Worm (Caenorhabditis elegans) whole organism, young adult: ENCODE data around the gene gcy-12.

Experiments used
- B0019.2 ChIP-seq: fragments of 200-800 bp; sonication (Bioruptor generic); conservative IDR thresholded peaks from 2 replicates; pipeline ENCODE4 v1.3.6; 2022; ENCODE audit warnings: missing genetic modification reagents, missing genetic modification characterization, missing compliant biosample characterization
- B0035.1 ChIP-seq: sonication (generic microtip); optimal IDR thresholded peaks from 2 replicates; lab custom pipeline; 2016; ENCODE audit warnings: missing genetic modification characterization, mild to moderate bottlenecking, missing compliant biosample characterization, missing genotype, missing genetic modification reagents
- B0336.3 ChIP-seq: fragments of 200-800 bp; sonication (Bioruptor generic); IDR thresholded peaks from 2 replicates; pipeline ENCODE4 v1.3.6; 2022; ENCODE audit warnings: missing genetic modification characterization, missing compliant biosample characterization
- C06A6.2 ChIP-seq: fragments of 200-800 bp; sonication (Bioruptor generic); conservative IDR thresholded peaks from 2 replicates; pipeline ENCODE4 v1.3.6; 2022; ENCODE audit warnings: missing genetic modification characterization, missing compliant biosample characterization
- C17E4.6 ChIP-seq: fragments of 200-800 bp; sonication (Bioruptor generic); IDR thresholded peaks from 2 replicates; pipeline ENCODE4 v1.3.6; 2022; ENCODE audit warnings: missing genetic modification reagents, missing genetic modification characterization, missing compliant biosample characterization
- F10E7.11 ChIP-seq: sonication (generic microtip); optimal IDR thresholded peaks from 2 replicates; lab custom pipeline; 2017; ENCODE audit warnings: mild to moderate bottlenecking, missing genetic modification characterization, moderate library complexity, missing compliant biosample characterization
- F37B4.10 ChIP-seq: fragments of 200-800 bp; sonication (Bioruptor generic); IDR thresholded peaks from 2 replicates; pipeline ENCODE4 v1.3.6; 2022; ENCODE audit warnings: missing genetic modification characterization, missing compliant biosample characterization
- F39B2.1 ChIP-seq: fragments of 200-800 bp; sonication (Bioruptor generic); IDR thresholded peaks from 2 replicates; pipeline ENCODE4 v1.3.6; 2022; ENCODE audit warnings: missing genetic modification reagents, missing genetic modification characterization, missing compliant biosample characterization
- Y67H2A.10 ChIP-seq: fragments of 200-800 bp; sonication (Bioruptor generic); conservative IDR thresholded peaks from 2 replicates; pipeline ENCODE4 v1.3.6; 2022; ENCODE audit warnings: missing genetic modification reagents, missing genetic modification characterization, missing compliant biosample characterization
- Y95B8A.8 ChIP-seq: fragments of 200-800 bp; sonication (Bioruptor generic); IDR thresholded peaks from 2 replicates; pipeline ENCODE4 v1.3.6; 2022; ENCODE audit warnings: missing genetic modification reagents, missing genetic modification characterization, missing compliant biosample characterization
- ZK185.1 ChIP-seq: sonication (generic microtip); optimal IDR thresholded peaks from 2 replicates; lab custom pipeline; 2016; ENCODE audit warnings: mild to moderate bottlenecking, missing genetic modification characterization, missing compliant biosample characterization; ENCODE audit not compliant: poor library complexity, severe bottlenecking
- akir-1 ChIP-seq: fragments of 200-800 bp; sonication (Bioruptor generic); optimal IDR thresholded peaks from 2 replicates; lab custom pipeline; 2018; ENCODE audit warnings: mild to moderate bottlenecking, missing genetic modification characterization, moderate library complexity, missing compliant biosample characterization
- ama-1 ChIP-seq, 3 experiments: fragments of 150-350 bp in 1 of 3; sonication (generic microtip) in 2 of 3; optimal IDR thresholded peaks; 2 replicates each; lab custom pipeline; 2014 to 2018; ENCODE audit warnings: missing biosample characterization in 2 of 3, missing genetic modification characterization in 2 of 3, missing genetic modification reagents in 2 of 3
- aptf-2 ChIP-seq: fragments of 200-800 bp; sonication (Bioruptor generic); conservative IDR thresholded peaks from 2 replicates; pipeline ENCODE4 v1.3.6; 2022; ENCODE audit warnings: missing genetic modification reagents, missing genetic modification characterization, missing compliant biosample characterization
- aptf-3 ChIP-seq: fragments of 200-800 bp; sonication (Bioruptor generic); IDR thresholded peaks from 2 replicates; pipeline ENCODE4 v1.3.6; 2022; ENCODE audit warnings: missing genetic modification characterization, missing compliant biosample characterization
- bed-1 ChIP-seq: fragments of 200-800 bp; sonication (Bioruptor generic); IDR thresholded peaks from 2 replicates; pipeline ENCODE4 v1.3.6; 2022; ENCODE audit warnings: missing genetic modification reagents, missing genetic modification characterization, missing compliant biosample characterization
- ccch-3 ChIP-seq: fragments of 200-800 bp; sonication (Bioruptor generic); optimal IDR thresholded peaks from 2 replicates; lab custom pipeline; 2018; ENCODE audit warnings: mild to moderate bottlenecking, missing genetic modification characterization, missing compliant biosample characterization
- ceh-58 ChIP-seq: fragments of 200-800 bp; sonication (Bioruptor generic); IDR thresholded peaks from 2 replicates; pipeline ENCODE4 v1.3.6; 2022; ENCODE audit warnings: missing genetic modification characterization, missing compliant biosample characterization
- ceh-79 ChIP-seq: sonication (generic microtip); optimal IDR thresholded peaks from 2 replicates; lab custom pipeline; 2017; ENCODE audit warnings: mild to moderate bottlenecking, missing genetic modification characterization, missing compliant biosample characterization
- dpff-1 ChIP-seq: sonication (generic microtip); optimal IDR thresholded peaks from 2 replicates; lab custom pipeline; 2017; ENCODE audit warnings: mild to moderate bottlenecking, missing genetic modification characterization, missing compliant biosample characterization
- efl-1 ChIP-seq: fragments of 150-350 bp; optimal IDR thresholded peaks from 2 replicates; lab custom pipeline; 2014; ENCODE audit warnings: missing biosample characterization, missing genetic modification reagents, missing genetic modification characterization
- egl-18 ChIP-seq: fragments of 200-800 bp; sonication (Bioruptor generic); IDR thresholded peaks from 2 replicates; pipeline ENCODE4 v1.3.6; 2022; ENCODE audit warnings: missing genetic modification reagents, missing genetic modification characterization, missing compliant biosample characterization
- ets-4 ChIP-seq: fragments of 200-800 bp; sonication (Bioruptor generic); optimal IDR thresholded peaks from 2 replicates; lab custom pipeline; 2018; ENCODE audit warnings: mild to moderate bottlenecking, missing genetic modification characterization, missing compliant biosample characterization
- fkh-3 ChIP-seq: sonication (generic microtip); optimal IDR thresholded peaks from 2 replicates; lab custom pipeline; 2016; ENCODE audit warnings: mild to moderate bottlenecking, missing genetic modification characterization, missing compliant biosample characterization
- hlh-26 ChIP-seq: fragments of 200-800 bp; sonication (Bioruptor generic); conservative IDR thresholded peaks from 2 replicates; pipeline ENCODE4 v1.3.6; 2022; ENCODE audit warnings: missing genetic modification reagents, missing genetic modification characterization, missing compliant biosample characterization
- hmg-20 ChIP-seq: fragments of 200-800 bp; sonication (Bioruptor generic); IDR thresholded peaks from 2 replicates; pipeline ENCODE4 v1.3.6; 2022; ENCODE audit warnings: missing genetic modification reagents, missing genetic modification characterization, missing compliant biosample characterization
- hsf-1 ChIP-seq: fragments of 200-800 bp; sonication (Bioruptor generic); IDR thresholded peaks from 2 replicates; pipeline ENCODE4 v1.3.6; 2022; ENCODE audit warnings: missing genetic modification reagents, missing genetic modification characterization, missing compliant biosample characterization
- let-526 ChIP-seq: fragments of 200-800 bp; sonication (Bioruptor generic); IDR thresholded peaks from 2 replicates; pipeline ENCODE4 v1.3.6; 2022; ENCODE audit warnings: missing genetic modification reagents, missing genetic modification characterization, missing compliant biosample characterization
- lir-1 ChIP-seq: fragments of 200-800 bp; sonication (Bioruptor generic); conservative IDR thresholded peaks from 2 replicates; pipeline ENCODE4 v1.3.6; 2022; ENCODE audit warnings: missing genetic modification reagents, missing genetic modification characterization, missing compliant biosample characterization
- madf-10 ChIP-seq: sonication (generic microtip); optimal IDR thresholded peaks from 2 replicates; lab custom pipeline; 2016; ENCODE audit warnings: mild to moderate bottlenecking, missing genetic modification characterization, missing compliant biosample characterization
- madf-8 ChIP-seq: fragments of 200-800 bp; sonication (Bioruptor generic); conservative IDR thresholded peaks from 2 replicates; pipeline ENCODE4 v1.3.6; 2022; ENCODE audit warnings: missing genetic modification reagents, missing genetic modification characterization, missing compliant biosample characterization
- mxl-1 ChIP-seq: sonication (generic microtip); optimal IDR thresholded peaks from 2 replicates; lab custom pipeline; 2016; ENCODE audit warnings: missing genetic modification characterization, missing compliant biosample characterization
- nfya-1 ChIP-seq: sonication (generic microtip); optimal IDR thresholded peaks from 2 replicates; lab custom pipeline; 2017; ENCODE audit warnings: antibody characterized with exemption, missing compliant biosample characterization, missing genetic modification characterization, borderline replicate concordance; ENCODE audit not compliant: insufficient read depth
- nfya-2 ChIP-seq: fragments of 200-800 bp; sonication (Bioruptor generic); IDR thresholded peaks from 2 replicates; pipeline ENCODE4 v1.3.6; 2022; ENCODE audit warnings: missing genetic modification reagents, missing genetic modification characterization, missing compliant biosample characterization
- nhr-27 ChIP-seq: fragments of 200-800 bp; sonication (Bioruptor generic); optimal IDR thresholded peaks from 2 replicates; lab custom pipeline; 2018; ENCODE audit warnings: mild to moderate bottlenecking, missing genetic modification characterization, moderate library complexity, missing compliant biosample characterization
- pbrm-1 ChIP-seq: fragments of 200-800 bp; sonication (Bioruptor generic); IDR thresholded peaks from 2 replicates; pipeline ENCODE4 v1.3.6; 2022; ENCODE audit warnings: missing genetic modification reagents, missing genetic modification characterization, missing compliant biosample characterization
- rpc-1 ChIP-seq, 2 experiments: fragments of 150-350 bp in 1 of 2; sonication (generic microtip) in 1 of 2; optimal IDR thresholded peaks; 2 replicates each; lab custom pipeline; 2014 to 2018; ENCODE audit warnings: missing biosample characterization in 1 of 2, missing genetic modification characterization in 1 of 2, missing genetic modification reagents in 1 of 2, missing genotype in 1 of 2
- sea-2 ChIP-seq: fragments of 200-800 bp; sonication (Bioruptor generic); IDR thresholded peaks from 2 replicates; pipeline ENCODE4 v1.3.6; 2022; ENCODE audit warnings: missing genetic modification characterization, missing compliant biosample characterization
- snpc-1.1 ChIP-seq: sonication (generic microtip); optimal IDR thresholded peaks from 2 replicates; lab custom pipeline; 2017; ENCODE audit warnings: missing genetic modification characterization, mild to moderate bottlenecking, missing compliant biosample characterization, antibody characterized with exemption, moderate library complexity, missing genotype, missing genetic modification reagents; ENCODE audit not compliant: insufficient read depth
- snpc-1.3 ChIP-seq: sonication (generic microtip); optimal IDR thresholded peaks from 2 replicates; lab custom pipeline; 2017; ENCODE audit warnings: missing genetic modification characterization, mild to moderate bottlenecking, missing compliant biosample characterization, antibody characterized with exemption, moderate library complexity, missing genotype, missing genetic modification reagents; ENCODE audit not compliant: insufficient read depth
- snpc-4 ChIP-seq, 5 experiments: fragments of 150-350 bp in 1 of 5; sonication (generic microtip) in 4 of 5; optimal IDR thresholded peaks; 2 replicates each; lab custom pipeline; 2014 to 2018; ENCODE audit warnings: missing genetic modification characterization in 5 of 5, missing biosample characterization in 3 of 5, antibody characterized with exemption in 2 of 5, mild to moderate bottlenecking in 2 of 5, missing compliant biosample characterization in 2 of 5, missing genotype in 2 of 5, moderate library complexity in 2 of 5, missing genetic modification reagents in 1 of 5
- tlf-1 ChIP-seq: fragments of 200-800 bp; sonication (Bioruptor generic); optimal IDR thresholded peaks from 2 replicates; lab custom pipeline; 2018; ENCODE audit warnings: mild to moderate bottlenecking, missing genetic modification characterization, missing compliant biosample characterization
- unc-130 ChIP-seq: sonication (generic microtip); optimal IDR thresholded peaks from 2 replicates; lab custom pipeline; 2016; ENCODE audit warnings: missing genetic modification reagents, missing genetic modification characterization, missing compliant biosample characterization
- unc-62 ChIP-seq: fragments of 150-350 bp; optimal IDR thresholded peaks from 2 replicates; lab custom pipeline; 2014; ENCODE audit warnings: missing biosample characterization, missing genetic modification reagents, missing genetic modification characterization
- ztf-18 ChIP-seq: sonication (generic microtip); optimal IDR thresholded peaks from 2 replicates; lab custom pipeline; 2016; ENCODE audit warnings: missing genotype, mild to moderate bottlenecking, missing genetic modification characterization, missing compliant biosample characterization
- ztf-22 ChIP-seq: fragments of 200-800 bp; sonication (Bioruptor generic); optimal IDR thresholded peaks from 2 replicates; lab custom pipeline; 2018; ENCODE audit warnings: mild to moderate bottlenecking, missing genetic modification characterization, moderate library complexity, missing compliant biosample characterization
- ztf-25 ChIP-seq: fragments of 200-800 bp; sonication (Bioruptor generic); IDR thresholded peaks from 2 replicates; pipeline ENCODE4 v1.3.6; 2022; ENCODE audit warnings: missing genetic modification reagents, missing genetic modification characterization, missing compliant biosample characterization

gcy-12 gene

DNA sequence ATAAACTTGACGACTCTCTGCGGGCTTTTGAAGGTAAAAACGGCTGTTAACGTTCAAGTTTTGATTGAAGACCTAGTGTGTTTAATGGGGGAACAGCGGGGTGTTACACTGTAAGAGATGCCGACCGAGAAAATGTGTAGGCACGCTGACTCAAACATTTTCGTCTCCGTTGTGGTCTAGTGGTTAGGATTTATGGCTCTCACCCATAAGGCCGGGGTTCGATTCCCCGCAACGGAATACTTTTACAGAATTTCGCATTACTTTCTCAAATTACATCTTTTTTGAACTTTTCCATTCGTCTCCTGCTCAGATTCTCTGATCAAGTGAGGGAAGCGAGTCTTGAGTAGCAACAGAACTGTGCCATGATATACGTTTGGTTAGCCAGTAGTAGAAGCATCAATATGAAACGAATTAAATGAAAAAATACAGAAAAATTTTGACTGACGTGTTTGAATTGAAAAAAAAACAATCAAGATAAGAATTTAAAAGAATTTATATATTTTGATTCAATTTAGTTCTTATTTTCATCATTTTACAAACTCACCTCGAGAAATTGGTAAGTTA, 18.5 kb upstream of the gcy-12 start, which contains the start of gene ZK622.1:
ZK622.1 (plus strand) TSS at position 514 of the 564 bp plus-strand sequence.
- TF ChIP-seq sea-2 (GFP tag; lab: Robert Waterston, UW) (no peak), dpff-1 (tag; lab: Kevin White, UChicago) (no peak), madf-10 (tag; lab: Kevin White, UChicago) (peak; percentile 61), C17E4.6 (GFP tag; lab: Robert Waterston, UW) (no peak), ceh-58 (no peak), madf-8 (GFP tag; lab: Robert Waterston, UW) (no peak), pbrm-1 (peak; percentile 59; the same call in 1 of the 2 replicates), ama-1 (optimal IDR thresholded peaks at IDR 0.05; lab: Kevin White, UChicago) (no peak), ama-1 (GFP tag; optimal IDR thresholded peaks at IDR 0.05; lab: Kevin White, UChicago) (no peak), snpc-4 (GFP tag; optimal IDR thresholded peaks at IDR 0.05; lab: Kevin White, UChicago) (peak; percentile 29), snpc-4 (tag; optimal IDR thresholded peaks at IDR 0.05; lab: Kevin White, UChicago) (peak in 2 of 4 experiments; percentile 21 to 35), fkh-3 (tag; lab: Kevin White, UChicago) (no peak), hmg-20 (GFP tag; lab: Robert Waterston, UW) (0 out of 2 replicates have a peak, but pooled peaks have one; percentile 33), F39B2.1 (no peak), Y95B8A.8 (GFP tag; lab: Robert Waterston, UW) (peak; percentile 72), bed-1 (GFP tag; lab: Robert Waterston, UW) (no peak), ztf-18 (tag; lab: Kevin White, UChicago) (peak; percentile 48), ceh-79 (tag; lab: Kevin White, UChicago) (no peak), Y67H2A.10 (GFP tag; lab: Robert Waterston, UW) (no peak), B0019.2 (GFP tag; lab: Robert Waterston, UW) (no peak), akir-1 (GFP tag; lab: Kevin White, UChicago) (no peak), aptf-2 (GFP tag; lab: Robert Waterston, UW) (no peak), egl-18 (GFP tag; lab: Robert Waterston, UW) (no peak), mxl-1 (tag; lab: Kevin White, UChicago) (peak; percentile 26), nfya-1 (tag; lab: Kevin White, UChicago) (no peak), F37B4.10 (GFP tag; lab: Robert Waterston, UW) (no peak), hsf-1 (GFP tag; lab: Robert Waterston, UW) (no peak), nfya-2 (GFP tag; lab: Robert Waterston, UW) (no peak), lir-1 (GFP tag; lab: Robert Waterston, UW) (no peak), snpc-1.3 (tag; lab: Kevin White, UChicago) (no peak), B0336.3 (GFP tag; lab: Robert Waterston, UW) (no peak), rpc-1 (optimal IDR thresholded peaks at IDR 0.05; lab: Kevin White, UChicago) (peak; percentile 83), rpc-1 (tag; optimal IDR thresholded peaks at IDR 0.05; lab: Kevin White, UChicago) (peak; percentile 88), ZK185.1 (peak; percentile 67), hlh-26 (GFP tag; lab: Robert Waterston, UW) (no peak), B0035.1 (tag; lab: Kevin White, UChicago) (no peak), unc-130 (GFP tag; lab: Kevin White, UChicago) (no peak), let-526 (GFP tag; lab: Robert Waterston, UW) (peak; percentile 71), ccch-3 (GFP tag; lab: Kevin White, UChicago) (no peak), efl-1 (GFP tag; lab: Kevin White, UChicago) (no peak), ets-4 (GFP tag; lab: Kevin White, UChicago) (no peak), snpc-1.1 (tag; lab: Kevin White, UChicago) (no peak), ztf-22 (GFP tag; lab: Kevin White, UChicago) (no peak), tlf-1 (GFP tag; lab: Kevin White, UChicago) (no peak), ztf-25 (GFP tag; lab: Robert Waterston, UW) (peak; percentile 72), unc-62 (no peak), nhr-27 (tag; lab: Kevin White, UChicago) (no peak), F10E7.11 (no peak), C06A6.2 (GFP tag; lab: Robert Waterston, UW) (no peak), aptf-3 (GFP tag; lab: Robert Waterston, UW) (no peak)
